Worm (Caenorhabditis elegans): Measurements from ENCODE around the gene F46F5.1.

DNA sequence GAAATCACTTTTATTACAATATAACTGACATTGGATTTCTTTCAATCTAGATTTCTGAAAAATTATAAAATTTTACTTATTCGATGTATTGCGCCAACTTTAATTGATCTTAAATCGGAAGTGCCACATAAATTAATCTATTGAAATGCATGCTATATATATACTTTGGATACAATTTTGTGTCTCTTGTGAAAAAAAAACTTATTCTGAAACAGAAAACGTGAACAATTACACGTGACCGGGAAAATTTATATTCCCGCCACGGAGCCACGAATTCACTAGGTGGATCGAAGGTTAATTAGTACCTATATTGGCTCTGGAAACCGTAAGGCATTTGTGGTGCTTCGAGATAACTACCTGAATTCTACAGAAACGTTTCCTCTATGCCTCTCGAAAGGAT is 8.0 kb upstream of the F46F5.1 start, which contains the start of gene F46F5.14:
- TF ChIP-seq dsc-1 (tag; optimal IDR thresholded peaks at IDR 0.05) (no peak), hlh-17 (GFP tag; optimal IDR thresholded peaks at IDR 0.05; ENCODE audit: borderline replicate concordance) (no peak), nhr-47 (tag; optimal IDR thresholded peaks at IDR 0.05) (no peak), nhr-11 (tag; optimal IDR thresholded peaks at IDR 0.05) (no peak), ces-1 (GFP tag; optimal IDR thresholded peaks at IDR 0.05) (no peak), nhr-237 (tag; optimal IDR thresholded peaks at IDR 0.05) (no peak), skn-1 (tag; optimal IDR thresholded peaks at IDR 0.05) (no peak), unc-62 (GFP tag; optimal IDR thresholded peaks at IDR 0.05) (no peak), ceh-82 (tag; optimal IDR thresholded peaks at IDR 0.05) (no peak), ama-1 (optimal IDR thresholded peaks at IDR 0.05) (no peak), ztf-11 (tag; optimal IDR thresholded peaks at IDR 0.05) (no peak), nhr-20 (tag; optimal IDR thresholded peaks at IDR 0.05) (no peak), lin-15B (tag; optimal IDR thresholded peaks at IDR 0.05) (no peak), sptf-1 (tag; optimal IDR thresholded peaks at IDR 0.05) (no peak)

Data from whole organism, L1 larva.